Fruit fly (Drosophila melanogaster) whole organism, embryonic: ENCODE results near the gene CG32812.

ENCODE experiments used
- Atf3 ChIP-seq: fragments of 200-800 bp; sonication (Bioruptor generic); optimal IDR thresholded peaks from 3 replicates; lab custom pipeline; 2016; ENCODE audit warnings: missing biosample characterization, missing genetic modification characterization
- B-H2 ChIP-seq: fragments of 200-800 bp; sonication (Bioruptor generic); optimal IDR thresholded peaks from 2 replicates; lab custom pipeline; 2018; ENCODE audit warnings: missing biosample characterization, mild to moderate bottlenecking, missing genetic modification characterization
- Blimp-1 ChIP-seq: fragments of 200-800 bp; sonication (Bioruptor generic); optimal IDR thresholded peaks from 3 replicates; lab custom pipeline; 2018; ENCODE audit warnings: missing biosample characterization, missing genetic modification characterization, mild to moderate bottlenecking, moderate library complexity, missing genetic modification reagents
- CG10147 ChIP-seq: fragments of 200-800 bp; sonication (Bioruptor generic); optimal IDR thresholded peaks from 2 replicates; lab custom pipeline; 2019; ENCODE audit warnings: missing biosample characterization, mild to moderate bottlenecking, missing genetic modification characterization, moderate library complexity
- CG1233 ChIP-seq: fragments of 200-800 bp; sonication (Bioruptor generic); optimal IDR thresholded peaks from 4 replicates; lab custom pipeline; 2018; ENCODE audit warnings: missing biosample characterization, mild to moderate bottlenecking, missing genetic modification characterization
- CG12744 ChIP-seq: fragments of 200-800 bp; sonication (Bioruptor generic); optimal IDR thresholded peaks from 2 replicates; lab custom pipeline; 2016; ENCODE audit warnings: missing biosample characterization, missing genetic modification characterization
- CG14710 ChIP-seq: fragments of 200-800 bp; sonication (Bioruptor generic); optimal IDR thresholded peaks from 3 replicates; lab custom pipeline; 2019; ENCODE audit warnings: missing biosample characterization, mild to moderate bottlenecking, missing genetic modification characterization, moderate library complexity
- CG15601 ChIP-seq: fragments of 200-800 bp; sonication (Bioruptor generic); optimal IDR thresholded peaks from 3 replicates; lab custom pipeline; 2019; ENCODE audit warnings: missing biosample characterization, mild to moderate bottlenecking, missing genetic modification characterization, moderate library complexity
- CG1602 ChIP-seq: fragments of 200-800 bp; sonication (Bioruptor generic); optimal IDR thresholded peaks from 3 replicates; lab custom pipeline; 2016; ENCODE audit warnings: missing biosample characterization, missing genetic modification characterization
- CG17359 ChIP-seq: fragments of 200-800 bp; sonication (Bioruptor generic); optimal IDR thresholded peaks from 3 replicates; lab custom pipeline; 2018; ENCODE audit warnings: missing biosample characterization, mild to moderate bottlenecking, missing genetic modification characterization, moderate library complexity
- CG34422 ChIP-seq: fragments of 200-800 bp; sonication (Bioruptor generic); IDR thresholded peaks from 3 replicates; pipeline ENCODE4 v1.3.6; 2022; ENCODE audit warnings: missing biosample characterization, missing genetic modification characterization
- CG42726 ChIP-seq: fragments of 200-800 bp; sonication (Bioruptor generic); IDR thresholded peaks from 2 replicates; pipeline ENCODE4 v1.3.6; 2022; ENCODE audit warnings: missing biosample characterization, missing genetic modification characterization; ENCODE audit not compliant: partially characterized antibody
- CG4360 ChIP-seq: fragments of 200-800 bp; sonication (Bioruptor generic); IDR thresholded peaks from 2 replicates; pipeline ENCODE4 v1.3.6; 2022; ENCODE audit warnings: missing biosample characterization, missing genetic modification characterization
- CG7357 ChIP-seq: fragments of 200-800 bp; sonication (Bioruptor generic); IDR thresholded peaks from 3 replicates; pipeline ENCODE4 v1.3.6; 2022; ENCODE audit warnings: missing biosample characterization, missing genetic modification characterization
- CG7987 ChIP-seq: fragments of 200-800 bp; sonication (Bioruptor generic); optimal IDR thresholded peaks from 2 replicates; lab custom pipeline; 2018; ENCODE audit warnings: missing biosample characterization, mild to moderate bottlenecking, missing genetic modification characterization, moderate library complexity
- CG9609 ChIP-seq: fragments of 200-800 bp; sonication (Bioruptor generic); optimal IDR thresholded peaks from 3 replicates; lab custom pipeline; 2016; ENCODE audit warnings: missing biosample characterization, missing genetic modification characterization
- D ChIP-seq, 2 experiments: fragments of 200-800 bp in 1 of 2; fragments of >200 bp in 1 of 2; sonication (Bioruptor generic) in 1 of 2; optimal IDR thresholded peaks; 2 replicates in 1 of 2; 3 replicates in 1 of 2; lab custom pipeline; 2017; ENCODE audit warnings: mild to moderate bottlenecking in 1 of 2, missing biosample characterization in 1 of 2, missing genetic modification characterization in 1 of 2, missing genetic modification reagents in 1 of 2
- Dad ChIP-seq: fragments of 200-800 bp; sonication (Bioruptor generic); optimal IDR thresholded peaks from 3 replicates; lab custom pipeline; 2016; ENCODE audit warnings: missing biosample characterization, missing genetic modification characterization
- Dip2 ChIP-seq: fragments of 200-800 bp; sonication (Bioruptor generic); IDR thresholded peaks from 2 replicates; pipeline ENCODE4 v1.3.6; 2022; ENCODE audit warnings: missing biosample characterization, missing genetic modification characterization
- E2f2 ChIP-seq: fragments of 200-800 bp; sonication (Bioruptor generic); IDR thresholded peaks from 2 replicates; pipeline ENCODE4 v1.3.6; 2022; ENCODE audit warnings: missing biosample characterization, missing genetic modification characterization
- Elba2 ChIP-seq: fragments of 200-800 bp; sonication (Bioruptor generic); optimal IDR thresholded peaks from 3 replicates; lab custom pipeline; 2016; ENCODE audit warnings: missing biosample characterization, missing genetic modification characterization
- Fer2 ChIP-seq: fragments of 200-800 bp; sonication (Bioruptor generic); optimal IDR thresholded peaks from 2 replicates; lab custom pipeline; 2018; ENCODE audit warnings: missing biosample characterization, mild to moderate bottlenecking, missing genetic modification characterization, moderate library complexity
- H2.0 ChIP-seq: fragments of 200-800 bp; sonication (Bioruptor generic); IDR thresholded peaks from 2 replicates; pipeline ENCODE4 v1.3.6; 2022; ENCODE audit warnings: missing biosample characterization, missing genetic modification characterization
- Hr39 ChIP-seq: fragments of >200 bp; optimal IDR thresholded peaks from 2 replicates; lab custom pipeline; 2017
- Rfx ChIP-seq: fragments of 200-800 bp; sonication (Bioruptor generic); IDR thresholded peaks from 2 replicates; pipeline ENCODE4 v1.3.6; 2022; ENCODE audit warnings: missing biosample characterization, missing genetic modification characterization
- Sox100B ChIP-seq: fragments of 200-800 bp; sonication (Bioruptor generic); optimal IDR thresholded peaks from 3 replicates; lab custom pipeline; 2018; ENCODE audit warnings: missing biosample characterization, mild to moderate bottlenecking, missing genetic modification characterization
- Sox102F ChIP-seq: fragments of 200-800 bp; sonication (Bioruptor generic); optimal IDR thresholded peaks from 2 replicates; lab custom pipeline; 2018; ENCODE audit warnings: missing biosample characterization, mild to moderate bottlenecking, missing genetic modification characterization, moderate library complexity
- Stat92E ChIP-seq, 3 experiments: fragments of >200 bp in 2 of 3; fragments of 200-800 bp in 1 of 3; sonication (Bioruptor generic) in 1 of 3; optimal IDR thresholded peaks; 2 replicates each; lab custom pipeline; 2017 to 2019; ENCODE audit warnings: missing biosample characterization in 3 of 3, missing genetic modification characterization in 3 of 3, mild to moderate bottlenecking in 1 of 3, moderate library complexity in 1 of 3
- Xrp1 ChIP-seq: fragments of 200-800 bp; sonication (Bioruptor generic); IDR thresholded peaks from 2 replicates; pipeline ENCODE4 v1.3.6; 2022; ENCODE audit warnings: missing biosample characterization, missing genetic modification characterization
- YL-1 ChIP-seq: fragments of 200-800 bp; sonication (Bioruptor generic); optimal IDR thresholded peaks from 3 replicates; lab custom pipeline; 2017; ENCODE audit warnings: missing biosample characterization, mild to moderate bottlenecking, missing genetic modification characterization
- ac ChIP-seq: fragments of 200-800 bp; sonication (Bioruptor generic); optimal IDR thresholded peaks from 3 replicates; lab custom pipeline; 2017; ENCODE audit warnings: missing biosample characterization, mild to moderate bottlenecking, missing genetic modification characterization
- bsh ChIP-seq, 2 experiments: fragments of 200-800 bp; sonication (Bioruptor generic); optimal IDR thresholded peaks; 2 replicates each; lab custom pipeline; 2017 to 2018; ENCODE audit warnings: mild to moderate bottlenecking in 2 of 2, missing biosample characterization in 2 of 2, missing genetic modification characterization in 2 of 2, moderate library complexity in 1 of 2
- caup ChIP-seq: fragments of 200-800 bp; sonication (Bioruptor generic); optimal IDR thresholded peaks from 3 replicates; lab custom pipeline; 2017; ENCODE audit warnings: missing biosample characterization, mild to moderate bottlenecking, missing genetic modification characterization, moderate library complexity; ENCODE audit not compliant: severe bottlenecking
- fru ChIP-seq: fragments of >200 bp; optimal IDR thresholded peaks from 2 replicates; lab custom pipeline; 2017
- gfzf ChIP-seq: fragments of 200-800 bp; sonication (Bioruptor generic); optimal IDR thresholded peaks from 2 replicates; lab custom pipeline; 2016; ENCODE audit warnings: missing biosample characterization, mild to moderate bottlenecking, missing genetic modification characterization, moderate library complexity
- gt ChIP-seq: fragments of 200-800 bp; sonication (Bioruptor generic); IDR thresholded peaks from 2 replicates; pipeline ENCODE4 v1.3.6; 2022; ENCODE audit warnings: missing biosample characterization, missing genetic modification characterization
- hbn ChIP-seq: fragments of 200-800 bp; sonication (Bioruptor generic); IDR thresholded peaks from 2 replicates; pipeline ENCODE4 v1.3.6; 2022; ENCODE audit warnings: missing biosample characterization, missing genetic modification characterization; ENCODE audit not compliant: partially characterized antibody
- hth ChIP-seq: fragments of >200 bp; optimal IDR thresholded peaks from 2 replicates; lab custom pipeline; 2017; ENCODE audit warnings: inconsistent platforms
- kay ChIP-seq: fragments of 200-800 bp; sonication (Bioruptor generic); optimal IDR thresholded peaks from 2 replicates; lab custom pipeline; 2016; ENCODE audit warnings: missing biosample characterization, missing genetic modification characterization
- luna ChIP-seq: fragments of 200-800 bp; sonication (Bioruptor generic); optimal IDR thresholded peaks from 2 replicates; lab custom pipeline; 2016; ENCODE audit warnings: missing biosample characterization, missing genetic modification characterization
- mirr ChIP-seq: fragments of 200-800 bp; sonication (Bioruptor generic); optimal IDR thresholded peaks from 3 replicates; lab custom pipeline; 2018; ENCODE audit warnings: missing biosample characterization, mild to moderate bottlenecking, missing genetic modification characterization
- pfk ChIP-seq: fragments of 200-800 bp; sonication (Bioruptor generic); optimal IDR thresholded peaks from 2 replicates; lab custom pipeline; 2018; ENCODE audit warnings: missing biosample characterization, mild to moderate bottlenecking, missing genetic modification characterization, moderate library complexity
- pros ChIP-seq: fragments of 200-800 bp; sonication (Bioruptor generic); optimal IDR thresholded peaks from 3 replicates; lab custom pipeline; 2019; ENCODE audit warnings: missing biosample characterization, mild to moderate bottlenecking, missing genetic modification characterization, moderate library complexity
- rib ChIP-seq: fragments of 200-800 bp; sonication (Bioruptor generic); IDR thresholded peaks from 2 replicates; pipeline ENCODE4 v1.3.6; 2022; ENCODE audit warnings: missing biosample characterization, missing genetic modification characterization
- shn ChIP-seq: fragments of 200-800 bp; sonication (Bioruptor generic); optimal IDR thresholded peaks from 3 replicates; lab custom pipeline; 2016; ENCODE audit warnings: missing biosample characterization, missing genetic modification characterization
- sug ChIP-seq: fragments of 200-800 bp; optimal IDR thresholded peaks from 2 replicates; lab custom pipeline; 2019; ENCODE audit warnings: missing biosample characterization, mild to moderate bottlenecking, missing genetic modification characterization, moderate library complexity
- tna ChIP-seq: fragments of 200-800 bp; sonication (Bioruptor generic); IDR thresholded peaks from 2 replicates; pipeline ENCODE4 v1.3.6; 2022; ENCODE audit warnings: missing biosample characterization, missing genetic modification characterization; ENCODE audit not compliant: partially characterized antibody
- z ChIP-seq: fragments of 200-800 bp; sonication (Bioruptor generic); IDR thresholded peaks from 3 replicates; pipeline ENCODE4 v1.3.6; 2022; ENCODE audit warnings: missing biosample characterization, missing genetic modification characterization

The CG32812 gene

dm6 chrX:1275018-1275820 lies 11.9 kb upstream of the CG32812 start, which contains the start of gene Atf3 (continued):
- TF ChIP-seq Sox102F (GFP tag; lab: Kevin White, UChicago) (peak; percentile 99), caup (GFP tag; lab: Kevin White, UChicago) (peak; percentile 99), Fer2 (peak; percentile 99), Xrp1 (GFP tag; lab: Robert Waterston, UW) (peak; percentile 98), pros (peak; percentile 60), H2.0 (GFP tag; lab: Robert Waterston, UW) (peak; percentile 97), hth (lab: Kevin White, UChicago) (no peak), Atf3 (GFP tag; lab: Kevin White, UChicago) (peak; percentile 100), CG4360 (GFP tag; lab: Robert Waterston, UW) (peak; percentile 72; the same call in 1 of the 2 replicates), CG17359 (tag; lab: Kevin White, UChicago) (peak; percentile 99), luna (peak; percentile 99), CG15601 (tag; lab: Kevin White, UChicago) (peak; percentile 96), Rfx (GFP tag; lab: Robert Waterston, UW) (peak; percentile 99), CG1602 (GFP tag; lab: Kevin White, UChicago) (peak; percentile 98), gt (GFP tag; lab: Robert Waterston, UW) (peak; percentile 88), CG42726 (GFP tag; lab: Robert Waterston, UW) (no peak), tna (GFP tag; lab: Robert Waterston, UW) (no peak), B-H2 (GFP tag; lab: Kevin White, UChicago) (peak; percentile 98), CG1233 (GFP tag; lab: Kevin White, UChicago) (peak; percentile 99), fru (lab: Kevin White, UChicago) (no peak), kay (GFP tag; lab: Kevin White, UChicago) (peak; percentile 97), CG12744 (peak; percentile 99), Hr39 (no peak), D (optimal IDR thresholded peaks at IDR 0.05; lab: Kevin White, UChicago) (no peak), D (GFP tag; optimal IDR thresholded peaks at IDR 0.05; lab: Kevin White, UChicago) (peak; percentile 98), E2f2 (GFP tag; lab: Robert Waterston, UW) (peak; percentile 87), Elba2 (GFP tag; lab: Kevin White, UChicago) (peak; percentile 64), z (peak; percentile 64; the same call in 1 of the 3 replicates), sug (tag; lab: Kevin White, UChicago) (peak; percentile 98), CG9609 (GFP tag; lab: Kevin White, UChicago) (peak; percentile 99), shn (peak; percentile 100), Blimp-1 (GFP tag; lab: Kevin White, UChicago) (peak; percentile 96), Dad (peak; percentile 99), gfzf (GFP tag; lab: Kevin White, UChicago) (peak; percentile 29), ac (peak; percentile 85), Stat92E (GFP tag; optimal IDR thresholded peaks at IDR 0.05; lab: Kevin White, UChicago) (peak in 1 of 3 experiments; percentile 59), CG34422 (GFP tag; lab: Robert Waterston, UW) (peak; percentile 99), Dip2 (peak; percentile 83), mirr (GFP tag; lab: Kevin White, UChicago) (peak; percentile 100), YL-1 (GFP tag; lab: Kevin White, UChicago) (peak; percentile 96), CG7987 (GFP tag; lab: Kevin White, UChicago) (peak; percentile 97), rib (peak; percentile 98), CG10147 (peak; percentile 99), CG7357 (GFP tag; lab: Robert Waterston, UW) (peak; percentile 97), pfk (GFP tag; lab: Kevin White, UChicago) (peak; percentile 99), bsh (GFP tag; optimal IDR thresholded peaks at IDR 0.05; lab: Kevin White, UChicago) (peak; percentile 76 to 98), CG14710 (peak; percentile 96), hbn (GFP tag; lab: Robert Waterston, UW) (no peak), Sox100B (peak; percentile 99)
